Worm (Caenorhabditis elegans): ENCODE measurements around the gene K12H4.3.

DNA sequence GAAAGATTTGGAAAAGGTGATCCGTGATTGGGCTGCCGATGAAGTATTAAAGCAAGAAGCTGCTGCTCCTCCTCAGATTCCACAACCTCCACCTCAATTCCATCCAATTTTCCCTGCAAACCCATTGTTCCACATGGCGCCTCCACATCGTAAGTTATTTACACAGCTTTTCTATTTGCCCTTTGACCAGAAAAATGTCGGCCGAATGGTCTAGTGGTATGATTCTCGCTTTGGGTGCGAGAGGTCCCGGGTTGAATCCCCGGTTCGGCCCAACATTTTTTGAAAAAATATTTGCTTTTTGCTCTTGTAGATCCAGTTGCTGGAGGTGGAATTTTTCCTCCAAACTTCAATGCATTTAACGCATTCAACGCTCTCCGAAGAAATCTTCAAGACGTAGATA is 23.4 kb downstream of the K12H4.3 start:
- TF ChIP-seq ZK546.5 (tag; optimal IDR thresholded peaks at IDR 0.05) (no peak), C34F6.9 (tag; optimal IDR thresholded peaks at IDR 0.05) (no peak), fos-1 (tag; optimal IDR thresholded peaks at IDR 0.05) (no peak), zag-1 (tag; optimal IDR thresholded peaks at IDR 0.05) (no peak), nhr-12 (tag; optimal IDR thresholded peaks at IDR 0.05) (no peak), lsy-2 (tag; optimal IDR thresholded peaks at IDR 0.05) (no peak), nhr-77 (tag; optimal IDR thresholded peaks at IDR 0.05) (no peak), ceh-82 (tag; optimal IDR thresholded peaks at IDR 0.05) (no peak), lin-11 (tag; optimal IDR thresholded peaks at IDR 0.05) (no peak), unc-39 (tag; optimal IDR thresholded peaks at IDR 0.05) (no peak), egl-27 (tag; optimal IDR thresholded peaks at IDR 0.05) (no peak)

Data from whole organism, L2 larva.